Worm (Caenorhabditis elegans) whole organism, L1 larva: ENCODE results near the gene ZK381.62.
A peak's percentile ranks its signal among the peaks of the same experiment; 100 is the strongest.

ENCODE experiments used
- C04F5.9 ChIP-seq: sonication (generic microtip); optimal IDR thresholded peaks from 2 replicates; lab custom pipeline; 2016; ENCODE audit warnings: missing genetic modification characterization, missing compliant biosample characterization
- F16B12.6 ChIP-seq: fragments of 150-350 bp; optimal IDR thresholded peaks from 2 replicates; lab custom pipeline; 2014; ENCODE audit warnings: missing biosample characterization, missing genetic modification characterization
- Y116A8C.19 ChIP-seq: sonication (generic microtip); optimal IDR thresholded peaks from 2 replicates; lab custom pipeline; 2016; ENCODE audit warnings: missing compliant biosample characterization, missing genetic modification characterization, borderline replicate concordance
- alr-1 ChIP-seq: fragments of 200-800 bp; sonication (Bioruptor generic); optimal IDR thresholded peaks from 2 replicates; lab custom pipeline; 2018; ENCODE audit warnings: borderline replicate concordance, mild to moderate bottlenecking, missing genetic modification characterization, missing compliant biosample characterization
- ama-1 ChIP-seq: fragments of 150-350 bp; optimal IDR thresholded peaks from 2 replicates; lab custom pipeline; 2014
- blmp-1 ChIP-seq: fragments of 150-350 bp; optimal IDR thresholded peaks from 2 replicates; lab custom pipeline; 2014; ENCODE audit warnings: missing biosample characterization, missing genetic modification characterization
- ceh-63 ChIP-seq: fragments of 200-800 bp; sonication (Bioruptor generic); optimal IDR thresholded peaks from 2 replicates; lab custom pipeline; 2018; ENCODE audit warnings: mild to moderate bottlenecking, missing genetic modification characterization, missing compliant biosample characterization
- ceh-8 ChIP-seq: fragments of 200-800 bp; sonication (Bioruptor generic); optimal IDR thresholded peaks from 2 replicates; lab custom pipeline; 2018; ENCODE audit warnings: mild to moderate bottlenecking, missing genetic modification characterization, moderate library complexity, missing compliant biosample characterization
- ceh-82 ChIP-seq, 3 experiments: fragments of 150-350 bp in 1 of 3; sonication (generic microtip) in 2 of 3; optimal IDR thresholded peaks; 2 replicates each; lab custom pipeline; 2014 to 2017; ENCODE audit warnings: missing biosample characterization in 3 of 3, missing genetic modification characterization in 3 of 3
- ceh-88 ChIP-seq: fragments of 200-800 bp; sonication (Bioruptor generic); IDR thresholded peaks from 2 replicates; pipeline ENCODE4 v1.3.6; 2022; ENCODE audit warnings: missing genetic modification characterization, missing compliant biosample characterization
- ces-1 ChIP-seq: fragments of 150-350 bp; optimal IDR thresholded peaks from 2 replicates; lab custom pipeline; 2014; ENCODE audit warnings: missing biosample characterization, missing genetic modification reagents, missing genetic modification characterization
- dpl-1 ChIP-seq, 3 experiments: fragments of 150-350 bp in 2 of 3; sonication (generic microtip) in 1 of 3; optimal IDR thresholded peaks; 2 replicates each; lab custom pipeline; 2014 to 2017; ENCODE audit warnings: missing biosample characterization in 3 of 3, missing genetic modification characterization in 3 of 3, missing genetic modification reagents in 3 of 3
- efl-1 ChIP-seq, 4 experiments: fragments of 150-350 bp; optimal IDR thresholded peaks in 3 of 4; peaks in 1 of 4; 1 replicate in 1 of 4; 2 replicates in 3 of 4; lab custom pipeline; 2014; ENCODE audit warnings: missing biosample characterization in 2 of 4, missing genetic modification characterization in 2 of 4, missing genetic modification reagents in 2 of 4
- egl-13 ChIP-seq: sonication (generic microtip); optimal IDR thresholded peaks from 2 replicates; lab custom pipeline; 2016; ENCODE audit warnings: missing genotype, missing genetic modification reagents, missing genetic modification characterization, missing compliant biosample characterization
- fkh-10 ChIP-seq: sonication (generic microtip); optimal IDR thresholded peaks from 2 replicates; lab custom pipeline; 2017; ENCODE audit warnings: missing biosample characterization, missing genetic modification reagents, missing genetic modification characterization
- fkh-4 ChIP-seq: sonication (generic microtip); optimal IDR thresholded peaks from 2 replicates; lab custom pipeline; 2016; ENCODE audit warnings: missing compliant biosample characterization, missing genetic modification characterization, borderline replicate concordance
- fkh-8 ChIP-seq: sonication (generic microtip); optimal IDR thresholded peaks from 2 replicates; lab custom pipeline; 2016; ENCODE audit warnings: mild to moderate bottlenecking, missing genetic modification characterization, missing compliant biosample characterization
- fos-1 ChIP-seq: fragments of 150-350 bp; optimal IDR thresholded peaks from 2 replicates; lab custom pipeline; 2014; ENCODE audit warnings: missing biosample characterization, missing genetic modification characterization
- grh-1 ChIP-seq: fragments of 200-800 bp; sonication (Bioruptor generic); IDR thresholded peaks from 2 replicates; pipeline ENCODE4 v1.3.6; 2022; ENCODE audit warnings: missing genetic modification reagents, missing genetic modification characterization, missing compliant biosample characterization
- hlh-4 ChIP-seq: sonication (generic microtip); optimal IDR thresholded peaks from 2 replicates; lab custom pipeline; 2016; ENCODE audit warnings: mild to moderate bottlenecking, missing genetic modification characterization, missing compliant biosample characterization
- lin-14 ChIP-seq: fragments of 200-800 bp; sonication (Bioruptor generic); optimal IDR thresholded peaks from 2 replicates; lab custom pipeline; 2018; ENCODE audit warnings: mild to moderate bottlenecking, missing genetic modification characterization, moderate library complexity, missing compliant biosample characterization
- lin-15B ChIP-seq: fragments of 150-350 bp; sonication (generic microtip); optimal IDR thresholded peaks from 3 replicates; lab custom pipeline; 2014; ENCODE audit warnings: missing biosample characterization, missing genetic modification characterization
- lir-3 ChIP-seq: sonication (generic microtip); optimal IDR thresholded peaks from 2 replicates; lab custom pipeline; 2016; ENCODE audit warnings: mild to moderate bottlenecking, missing genetic modification characterization, moderate library complexity, missing compliant biosample characterization; ENCODE audit not compliant: poor library complexity
- lsy-2 ChIP-seq, 2 experiments: fragments of 150-350 bp; optimal IDR thresholded peaks; 2 replicates each; lab custom pipeline; 2014; ENCODE audit warnings: missing biosample characterization in 2 of 2, missing genetic modification characterization in 2 of 2
- mab-9 ChIP-seq: fragments of 200-800 bp; sonication (Bioruptor generic); IDR thresholded peaks from 2 replicates; pipeline ENCODE4 v1.3.6; 2022; ENCODE audit warnings: missing genetic modification reagents, missing genetic modification characterization, missing compliant biosample characterization
- mep-1 ChIP-seq: fragments of 150-350 bp; optimal IDR thresholded peaks from 2 replicates; lab custom pipeline; 2014; ENCODE audit warnings: missing biosample characterization, missing genetic modification characterization
- nhr-11 ChIP-seq: fragments of 150-350 bp; optimal IDR thresholded peaks from 2 replicates; lab custom pipeline; 2014; ENCODE audit warnings: missing biosample characterization, missing genetic modification characterization
- nhr-47 ChIP-seq: sonication (generic microtip); optimal IDR thresholded peaks from 2 replicates; lab custom pipeline; 2016; ENCODE audit warnings: mild to moderate bottlenecking, missing genetic modification characterization, moderate library complexity, missing compliant biosample characterization
- nhr-71 ChIP-seq: sonication (generic microtip); optimal IDR thresholded peaks from 2 replicates; lab custom pipeline; 2016; ENCODE audit warnings: mild to moderate bottlenecking, missing genetic modification characterization, moderate library complexity, missing compliant biosample characterization
- nhr-84 ChIP-seq: sonication (generic microtip); optimal IDR thresholded peaks from 2 replicates; lab custom pipeline; 2017; ENCODE audit warnings: missing biosample characterization, missing genetic modification characterization
- pag-3 ChIP-seq: sonication (generic microtip); optimal IDR thresholded peaks from 2 replicates; lab custom pipeline; 2017; ENCODE audit warnings: missing genetic modification characterization, mild to moderate bottlenecking, missing compliant biosample characterization, antibody characterized with exemption, borderline replicate concordance; ENCODE audit not compliant: insufficient read depth
- pax-3 ChIP-seq: fragments of 200-800 bp; sonication (Bioruptor generic); optimal IDR thresholded peaks from 2 replicates; lab custom pipeline; 2018; ENCODE audit warnings: mild to moderate bottlenecking, missing genetic modification characterization, moderate library complexity, missing compliant biosample characterization
- skn-1 ChIP-seq: fragments of 150-350 bp; optimal IDR thresholded peaks from 2 replicates; lab custom pipeline; 2014; ENCODE audit warnings: missing biosample characterization, missing genetic modification characterization
- snpc-4 ChIP-seq: fragments of 150-350 bp; optimal IDR thresholded peaks from 2 replicates; lab custom pipeline; 2014; ENCODE audit warnings: missing biosample characterization, missing genetic modification characterization
- sox-4 ChIP-seq: sonication (generic microtip); optimal IDR thresholded peaks from 2 replicates; lab custom pipeline; 2016; ENCODE audit warnings: missing genetic modification characterization, missing compliant biosample characterization
- sptf-1 ChIP-seq: fragments of 150-350 bp; optimal IDR thresholded peaks from 2 replicates; lab custom pipeline; 2014; ENCODE audit warnings: missing biosample characterization, missing genetic modification characterization
- swsn-7 ChIP-seq: sonication (generic microtip); optimal IDR thresholded peaks from 2 replicates; lab custom pipeline; 2016; ENCODE audit warnings: missing genetic modification characterization, missing compliant biosample characterization
- unc-130 ChIP-seq: fragments of 150-350 bp; optimal IDR thresholded peaks from 2 replicates; lab custom pipeline; 2017; ENCODE audit warnings: missing biosample characterization, missing genetic modification characterization, inconsistent platforms
- unc-62 ChIP-seq: fragments of 150-350 bp; optimal IDR thresholded peaks from 2 replicates; lab custom pipeline; 2014; ENCODE audit warnings: missing biosample characterization, missing genetic modification reagents, missing genetic modification characterization
- unc-86 ChIP-seq: sonication (generic microtip); optimal IDR thresholded peaks from 2 replicates; lab custom pipeline; 2016; ENCODE audit warnings: missing genetic modification characterization, missing compliant biosample characterization
- vab-15 ChIP-seq: sonication (generic microtip); optimal IDR thresholded peaks from 2 replicates; lab custom pipeline; 2017; ENCODE audit warnings: missing genotype, mild to moderate bottlenecking, missing genetic modification characterization, missing compliant biosample characterization
- zag-1 ChIP-seq: fragments of 150-350 bp; optimal IDR thresholded peaks from 2 replicates; lab custom pipeline; 2014; ENCODE audit warnings: missing biosample characterization, missing genetic modification characterization
- zip-4 ChIP-seq: fragments of 200-800 bp; sonication (Bioruptor generic); optimal IDR thresholded peaks from 2 replicates; lab custom pipeline; 2018; ENCODE audit warnings: mild to moderate bottlenecking, missing genetic modification characterization, moderate library complexity, missing compliant biosample characterization

Gene ZK381.62

ce11 chrIV:6970271-6970670 is 842 bp downstream of the ZK381.62 start, which contains the start of gene ZK381.8:
ZK381.8 (minus strand) TSS chrIV:6970371.
- TF ChIP-seq sox-4 (tag; lab: Kevin White, UChicago), result no peak
- no peak for TF ChIP-seq egl-13
- TF ChIP-seq sptf-1, result no peak
- no peak for TF ChIP-seq ces-1 (GFP tag; lab: Kevin White, UChicago)
- TF ChIP-seq nhr-47 (tag; lab: Kevin White, UChicago), result no peak
- TF ChIP-seq Y116A8C.19 (tag; lab: Kevin White, UChicago), result no peak
- no peak for TF ChIP-seq C04F5.9 (tag; lab: Kevin White, UChicago)
- no peak for TF ChIP-seq unc-62 (GFP tag; lab: Kevin White, UChicago)

- TF ChIP-seq ceh-88 (GFP tag; lab: Robert Waterston, UW), result no peak
- TF ChIP-seq nhr-11, result no peak
- no peak for TF ChIP-seq dpl-1 (GFP tag; optimal IDR thresholded peaks at IDR 0.05; lab: Kevin White, UChicago)
- no peak for TF ChIP-seq Y116A8C.19 (tag; lab: Kevin White, UChicago)
- no peak for TF ChIP-seq lin-15B (tag; lab: Kevin White, UChicago)
- no peak for TF ChIP-seq zip-4 (GFP tag; lab: Kevin White, UChicago)
- no peak for TF ChIP-seq ceh-8
- TF ChIP-seq pax-3 (tag; lab: Kevin White, UChicago), result no peak
- TF ChIP-seq C04F5.9 (tag; lab: Kevin White, UChicago), result no peak
- TF ChIP-seq efl-1 (optimal IDR thresholded peaks at IDR 0.05; lab: Kevin White, UChicago), result no peak
- no peak for TF ChIP-seq efl-1 (GFP tag; optimal IDR thresholded peaks at IDR 0.05 in 1 of 2; lab: Kevin White, UChicago)
- no peak for TF ChIP-seq F16B12.6 (tag; lab: Kevin White, UChicago)
- no peak for TF ChIP-seq alr-1 (tag; lab: Kevin White, UChicago)
- no peak for TF ChIP-seq unc-130
Observed at ce11 chrIV:6965192-6965591, 5.9 kb downstream of the ZK381.62 start, which contains the start of gene ZK381.2. ZK381.2 (plus strand) TSS chrIV:6965492.

ce11 chrIV:6964508-6964907 is 6.6 kb downstream of the ZK381.62 start, which contains the start of gene B0478.3:
B0478.3 (minus strand) TSS chrIV:6964608.
- TF ChIP-seq skn-1 (tag; lab: Kevin White, UChicago) (no peak), fos-1 (tag; lab: Kevin White, UChicago) (no peak), dpl-1 (GFP tag; optimal IDR thresholded peaks at IDR 0.05; lab: Kevin White, UChicago) (no peak), ceh-8 (no peak), hlh-4 (tag; lab: Kevin White, UChicago) (no peak), mep-1 (tag; lab: Kevin White, UChicago) (no peak), pax-3 (tag; lab: Kevin White, UChicago) (no peak), zag-1 (no peak), swsn-7 (no peak), vab-15 (no peak), unc-62 (GFP tag; lab: Kevin White, UChicago) (no peak)
- TF ChIP-seq, all 84 proteins: peak for 0

ce11 chrIV:6959483-6959882 is 11.6 kb downstream of the ZK381.62 start:
- peak; percentile 29 for TF ChIP-seq fkh-10 (GFP tag; lab: Kevin White, UChicago)
- peak; percentile 78 for TF ChIP-seq lin-14
- peak in 1 of 3 experiments; percentile 16 for TF ChIP-seq ceh-82 (tag; optimal IDR thresholded peaks at IDR 0.05; lab: Kevin White, UChicago)
- TF ChIP-seq ces-1 (GFP tag; lab: Kevin White, UChicago), result peak; percentile 4
- no peak for TF ChIP-seq pag-3
- TF ChIP-seq zag-1, result peak; percentile 37
- TF ChIP-seq blmp-1, result no peak
- TF ChIP-seq lsy-2 (tag; optimal IDR thresholded peaks at IDR 0.05; lab: Kevin White, UChicago), result peak in 1 of 2 experiments; percentile 17
- TF ChIP-seq, all 84 proteins: peak for 6

DNA sequence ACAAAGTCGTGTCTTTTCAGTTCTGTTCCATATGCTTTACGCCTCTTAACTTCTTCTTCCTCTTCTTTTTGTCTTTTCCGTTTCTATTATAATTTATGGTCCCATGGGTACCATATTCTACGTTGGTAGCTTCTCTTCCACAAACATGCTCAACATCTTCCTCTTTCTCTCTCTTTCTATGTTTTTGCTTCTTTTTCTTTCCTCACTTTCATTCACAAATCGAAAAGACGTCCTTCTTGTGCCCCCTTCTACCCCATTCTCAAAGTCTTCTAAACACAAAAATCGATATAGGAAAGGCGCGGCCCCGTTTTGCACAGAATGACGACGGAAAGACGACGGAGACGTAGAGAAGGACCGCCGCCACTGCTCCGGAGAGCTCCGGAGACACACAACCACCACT is 12.4 kb downstream of the ZK381.62 start:
- peak; percentile 80 for TF ChIP-seq lin-14
- peak; percentile 32 for TF ChIP-seq fkh-8 (tag; lab: Kevin White, UChicago)
- TF ChIP-seq ceh-63, result no peak
- no peak for TF ChIP-seq snpc-4 (tag; lab: Kevin White, UChicago)
- TF ChIP-seq lir-3 (tag; lab: Kevin White, UChicago), result no peak
- no peak for TF ChIP-seq grh-1
- TF ChIP-seq fkh-4 (tag; lab: Kevin White, UChicago), result no peak
- peak in 1 of 2 experiments; percentile 18 for TF ChIP-seq lsy-2 (tag; optimal IDR thresholded peaks at IDR 0.05; lab: Kevin White, UChicago)
- no peak for TF ChIP-seq dpl-1 (GFP tag; optimal IDR thresholded peaks at IDR 0.05; lab: Kevin White, UChicago)
- TF ChIP-seq ceh-82 (tag; optimal IDR thresholded peaks at IDR 0.05; lab: Kevin White, UChicago), result peak in 1 of 3 experiments; percentile 22
- TF ChIP-seq hlh-4 (tag; lab: Kevin White, UChicago), result no peak
- TF ChIP-seq ces-1 (GFP tag; lab: Kevin White, UChicago), result no peak
- TF ChIP-seq fkh-10 (GFP tag; lab: Kevin White, UChicago), result peak; percentile 1
- TF ChIP-seq mab-9 (GFP tag; lab: Robert Waterston, UW), result 0 out of 2 replicates have a peak, but pooled peaks have one; percentile 46
- no peak for TF ChIP-seq unc-86 (tag; lab: Kevin White, UChicago)
- TF ChIP-seq swsn-7, result peak; percentile 14
- peak; percentile 26 for TF ChIP-seq nhr-71 (tag; lab: Kevin White, UChicago)
- no peak for TF ChIP-seq nhr-84
- no peak for TF ChIP-seq ama-1 (lab: Kevin White, UChicago)
